Worm (Caenorhabditis elegans) whole organism, young adult: ENCODE results near the gene str-2.

Experiments used
- B0261.1 ChIP-seq: sonication (generic microtip); optimal IDR thresholded peaks from 2 replicates; lab custom pipeline; 2016; ENCODE audit warnings: mild to moderate bottlenecking, missing genetic modification characterization, moderate library complexity, missing compliant biosample characterization
- F22D6.2 ChIP-seq: sonication (generic microtip); optimal IDR thresholded peaks from 2 replicates; lab custom pipeline; 2016; ENCODE audit warnings: mild to moderate bottlenecking, missing genetic modification characterization, missing compliant biosample characterization
- F23B12.7 ChIP-seq: sonication (generic microtip); optimal IDR thresholded peaks from 2 replicates; lab custom pipeline; 2017; ENCODE audit warnings: missing genetic modification characterization, mild to moderate bottlenecking, missing compliant biosample characterization, antibody characterized with exemption, moderate library complexity; ENCODE audit not compliant: insufficient read depth
- K12H6.12 ChIP-seq: fragments of 200-800 bp; sonication (Bioruptor generic); optimal IDR thresholded peaks from 2 replicates; lab custom pipeline; 2018; ENCODE audit warnings: mild to moderate bottlenecking, missing genetic modification characterization, missing compliant biosample characterization
- Y53G8AR.9 ChIP-seq: fragments of 200-800 bp; sonication (Bioruptor generic); conservative IDR thresholded peaks from 2 replicates; pipeline ENCODE4 v1.3.6; 2022; ENCODE audit warnings: missing genetic modification reagents, missing genetic modification characterization, missing compliant biosample characterization
- Y95B8A.8 ChIP-seq: fragments of 200-800 bp; sonication (Bioruptor generic); IDR thresholded peaks from 2 replicates; pipeline ENCODE4 v1.3.6; 2022; ENCODE audit warnings: missing genetic modification reagents, missing genetic modification characterization, missing compliant biosample characterization
- ZK185.1 ChIP-seq: sonication (generic microtip); optimal IDR thresholded peaks from 2 replicates; lab custom pipeline; 2016; ENCODE audit warnings: mild to moderate bottlenecking, missing genetic modification characterization, missing compliant biosample characterization; ENCODE audit not compliant: poor library complexity, severe bottlenecking
- aptf-3 ChIP-seq: fragments of 200-800 bp; sonication (Bioruptor generic); IDR thresholded peaks from 2 replicates; pipeline ENCODE4 v1.3.6; 2022; ENCODE audit warnings: missing genetic modification characterization, missing compliant biosample characterization
- athp-1 ChIP-seq: sonication (generic microtip); optimal IDR thresholded peaks from 2 replicates; lab custom pipeline; 2017; ENCODE audit warnings: mild to moderate bottlenecking, missing genetic modification characterization, missing compliant biosample characterization
- ceh-100 ChIP-seq: fragments of 200-800 bp; sonication (Bioruptor generic); IDR thresholded peaks from 2 replicates; pipeline ENCODE4 v1.3.6; 2022; ENCODE audit warnings: missing genetic modification reagents, missing genetic modification characterization, missing compliant biosample characterization
- ceh-58 ChIP-seq: fragments of 200-800 bp; sonication (Bioruptor generic); IDR thresholded peaks from 2 replicates; pipeline ENCODE4 v1.3.6; 2022; ENCODE audit warnings: missing genetic modification characterization, missing compliant biosample characterization
- ceh-91 ChIP-seq: fragments of 200-800 bp; sonication (Bioruptor generic); IDR thresholded peaks from 2 replicates; pipeline ENCODE4 v1.3.6; 2022; ENCODE audit warnings: missing genetic modification reagents, missing genetic modification characterization, missing compliant biosample characterization
- chd-7 ChIP-seq: sonication (generic microtip); optimal IDR thresholded peaks from 2 replicates; lab custom pipeline; 2016; ENCODE audit warnings: mild to moderate bottlenecking, missing genetic modification characterization, moderate library complexity, missing compliant biosample characterization
- dox-1 ChIP-seq: fragments of 200-800 bp; sonication (Bioruptor generic); IDR thresholded peaks from 2 replicates; pipeline ENCODE4 v1.3.6; 2022; ENCODE audit warnings: missing genetic modification reagents, missing genetic modification characterization, missing compliant biosample characterization
- dpff-1 ChIP-seq: sonication (generic microtip); optimal IDR thresholded peaks from 2 replicates; lab custom pipeline; 2017; ENCODE audit warnings: mild to moderate bottlenecking, missing genetic modification characterization, missing compliant biosample characterization
- hlh-12 ChIP-seq: sonication (generic microtip); optimal IDR thresholded peaks from 2 replicates; lab custom pipeline; 2016; ENCODE audit warnings: missing genetic modification characterization, missing compliant biosample characterization
- hmg-20 ChIP-seq: fragments of 200-800 bp; sonication (Bioruptor generic); IDR thresholded peaks from 2 replicates; pipeline ENCODE4 v1.3.6; 2022; ENCODE audit warnings: missing genetic modification reagents, missing genetic modification characterization, missing compliant biosample characterization
- let-526 ChIP-seq: fragments of 200-800 bp; sonication (Bioruptor generic); IDR thresholded peaks from 2 replicates; pipeline ENCODE4 v1.3.6; 2022; ENCODE audit warnings: missing genetic modification reagents, missing genetic modification characterization, missing compliant biosample characterization
- lin-35 ChIP-seq, 3 experiments: fragments of 150-350 bp in 2 of 3; sonication (generic microtip) in 1 of 3; optimal IDR thresholded peaks; 2 replicates each; lab custom pipeline; 2014 to 2018; ENCODE audit warnings: missing biosample characterization in 3 of 3, missing genetic modification characterization in 3 of 3, missing genetic modification reagents in 3 of 3
- lin-54 ChIP-seq: fragments of 200-800 bp; sonication (Bioruptor generic); optimal IDR thresholded peaks from 2 replicates; lab custom pipeline; 2018; ENCODE audit warnings: mild to moderate bottlenecking, missing genetic modification characterization, missing compliant biosample characterization
- madf-8 ChIP-seq: fragments of 200-800 bp; sonication (Bioruptor generic); conservative IDR thresholded peaks from 2 replicates; pipeline ENCODE4 v1.3.6; 2022; ENCODE audit warnings: missing genetic modification reagents, missing genetic modification characterization, missing compliant biosample characterization
- mes-4 ChIP-seq: sonication (generic microtip); optimal IDR thresholded peaks from 2 replicates; lab custom pipeline; 2016; ENCODE audit warnings: missing genotype, missing genetic modification characterization, missing compliant biosample characterization
- nfya-1 ChIP-seq: sonication (generic microtip); optimal IDR thresholded peaks from 2 replicates; lab custom pipeline; 2017; ENCODE audit warnings: antibody characterized with exemption, missing compliant biosample characterization, missing genetic modification characterization, borderline replicate concordance; ENCODE audit not compliant: insufficient read depth
- nfyb-1 ChIP-seq: fragments of 200-800 bp; sonication (Bioruptor generic); IDR thresholded peaks from 2 replicates; pipeline ENCODE4 v1.3.6; 2022; ENCODE audit warnings: missing genetic modification reagents, missing genetic modification characterization, missing compliant biosample characterization
- pbrm-1 ChIP-seq: fragments of 200-800 bp; sonication (Bioruptor generic); IDR thresholded peaks from 2 replicates; pipeline ENCODE4 v1.3.6; 2022; ENCODE audit warnings: missing genetic modification reagents, missing genetic modification characterization, missing compliant biosample characterization
- repo-1 ChIP-seq: sonication (generic microtip); optimal IDR thresholded peaks from 2 replicates; lab custom pipeline; 2017; ENCODE audit warnings: mild to moderate bottlenecking, missing genetic modification characterization, missing compliant biosample characterization
- sea-2 ChIP-seq: fragments of 200-800 bp; sonication (Bioruptor generic); IDR thresholded peaks from 2 replicates; pipeline ENCODE4 v1.3.6; 2022; ENCODE audit warnings: missing genetic modification characterization, missing compliant biosample characterization
- snpc-1.1 ChIP-seq: sonication (generic microtip); optimal IDR thresholded peaks from 2 replicates; lab custom pipeline; 2017; ENCODE audit warnings: missing genetic modification characterization, mild to moderate bottlenecking, missing compliant biosample characterization, antibody characterized with exemption, moderate library complexity, missing genotype, missing genetic modification reagents; ENCODE audit not compliant: insufficient read depth
- snpc-3.4 ChIP-seq: sonication (generic microtip); optimal IDR thresholded peaks from 2 replicates; lab custom pipeline; 2017; ENCODE audit warnings: missing genetic modification characterization, mild to moderate bottlenecking, missing compliant biosample characterization, antibody characterized with exemption, moderate library complexity, missing genotype, missing genetic modification reagents
- somi-1 ChIP-seq: fragments of 200-800 bp; sonication (Bioruptor generic); optimal IDR thresholded peaks from 2 replicates; lab custom pipeline; 2018; ENCODE audit warnings: mild to moderate bottlenecking, missing genetic modification characterization, missing compliant biosample characterization
- unc-62 ChIP-seq: fragments of 150-350 bp; optimal IDR thresholded peaks from 2 replicates; lab custom pipeline; 2014; ENCODE audit warnings: missing biosample characterization, missing genetic modification reagents, missing genetic modification characterization
- xnd-1 ChIP-seq: sonication (generic microtip); optimal IDR thresholded peaks from 2 replicates; lab custom pipeline; 2016; ENCODE audit warnings: missing genotype, missing genetic modification reagents, missing genetic modification characterization, missing compliant biosample characterization
- ztf-25 ChIP-seq: fragments of 200-800 bp; sonication (Bioruptor generic); IDR thresholded peaks from 2 replicates; pipeline ENCODE4 v1.3.6; 2022; ENCODE audit warnings: missing genetic modification reagents, missing genetic modification characterization, missing compliant biosample characterization
- ztf-26 ChIP-seq: sonication (generic microtip); optimal IDR thresholded peaks from 2 replicates; lab custom pipeline; 2017; ENCODE audit warnings: missing genetic modification characterization, missing compliant biosample characterization
- ztf-28 ChIP-seq: fragments of 200-800 bp; sonication (Bioruptor generic); IDR thresholded peaks from 2 replicates; pipeline ENCODE4 v1.3.6; 2022; ENCODE audit warnings: missing genetic modification reagents, missing genetic modification characterization, missing compliant biosample characterization
- ztf-6 ChIP-seq: fragments of 200-800 bp; sonication (Bioruptor generic); IDR thresholded peaks from 2 replicates; pipeline ENCODE4 v1.3.6; 2022; ENCODE audit warnings: missing genetic modification reagents, missing genetic modification characterization, missing compliant biosample characterization

Gene str-2

ce11 chrV:9833900-9834299 lies 9.9 kb upstream of the str-2 start, which contains the start of gene sru-40:
TSS of gene sru-40 (minus strand) at chrV:9834000.
- TF ChIP-seq lin-35 (GFP tag; optimal IDR thresholded peaks at IDR 0.05; lab: Kevin White, UChicago) (no peak), nfya-1 (no peak), Y95B8A.8 (no peak), dpff-1 (no peak), athp-1 (tag; lab: Kevin White, UChicago) (no peak), sea-2 (GFP tag; lab: Robert Waterston, UW) (no peak), aptf-3 (GFP tag; lab: Robert Waterston, UW) (no peak), pbrm-1 (GFP tag; lab: Robert Waterston, UW) (no peak), ZK185.1 (tag; lab: Kevin White, UChicago) (no peak), madf-8 (GFP tag; lab: Robert Waterston, UW) (no peak), xnd-1 (no peak), ceh-100 (GFP tag; lab: Robert Waterston, UW) (no peak), ztf-26 (no peak)

- TF ChIP-seq lin-54 (GFP tag; lab: Kevin White, UChicago) (no peak), snpc-3.4 (tag; lab: Kevin White, UChicago) (no peak), ztf-25 (GFP tag; lab: Robert Waterston, UW) (no peak), hmg-20 (GFP tag; lab: Robert Waterston, UW) (no peak), K12H6.12 (tag; lab: Kevin White, UChicago) (no peak), ztf-6 (GFP tag; lab: Robert Waterston, UW) (no peak), let-526 (GFP tag; lab: Robert Waterston, UW) (no peak), dox-1 (GFP tag; lab: Robert Waterston, UW) (no peak), mes-4 (no peak), pbrm-1 (GFP tag; lab: Robert Waterston, UW) (no peak), ztf-26 (no peak)
Measured at ce11 chrV:9821724-9822123, 2.3 kb downstream of the str-2 start, which contains the start of gene str-193. TSS of gene str-193 (minus strand) at chrV:9821824.

DNA sequence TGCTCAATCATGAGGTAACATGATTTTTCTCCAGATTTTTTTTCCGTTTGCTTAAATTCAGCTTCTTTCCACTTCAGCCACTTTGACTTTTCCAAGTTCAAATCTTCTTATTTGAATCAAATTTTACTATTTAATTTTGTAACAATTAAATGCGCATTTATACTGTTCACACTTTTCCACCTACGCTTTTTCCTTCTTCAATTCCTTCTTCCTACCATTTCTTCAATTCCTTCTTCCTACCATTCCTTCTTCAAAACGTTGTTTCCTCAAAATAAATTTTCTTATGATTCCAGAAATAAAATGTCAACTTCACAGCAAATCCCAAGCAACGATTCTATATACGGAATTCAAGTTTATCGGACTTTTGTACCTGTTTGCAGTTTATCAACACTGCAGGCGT lies 7.7 kb downstream of the str-2 start, which contains the start of gene sru-31:
sru-31 (plus strand) TSS at position 301 of the 400 bp plus-strand sequence.
- TF ChIP-seq xnd-1 (no peak), ceh-91 (GFP tag; lab: Robert Waterston, UW) (no peak), snpc-1.1 (no peak), F23B12.7 (no peak), unc-62 (no peak), B0261.1 (tag; lab: Kevin White, UChicago) (no peak), F22D6.2 (tag; lab: Kevin White, UChicago) (no peak), ztf-6 (GFP tag; lab: Robert Waterston, UW) (no peak), ceh-100 (GFP tag; lab: Robert Waterston, UW) (no peak), pbrm-1 (GFP tag; lab: Robert Waterston, UW) (no peak), Y53G8AR.9 (GFP tag; lab: Robert Waterston, UW) (no peak), ceh-58 (GFP tag; lab: Robert Waterston, UW) (no peak), chd-7 (no peak), somi-1 (GFP tag; lab: Kevin White, UChicago) (no peak), repo-1 (tag; lab: Kevin White, UChicago) (no peak), ztf-28 (no peak), hlh-12 (tag; lab: Kevin White, UChicago) (no peak), nfyb-1 (GFP tag; lab: Robert Waterston, UW) (no peak)
